Worm (Caenorhabditis elegans): ENCODE data around the gene C17G10.10.

Gene C17G10.10

ce11 chrII:5594210-5594764, 4.9 kb downstream of the C17G10.10 start, which contains the start of gene ttc-4 (continued):
- TF ChIP-seq dpl-1 (GFP tag; optimal IDR thresholded peaks at IDR 0.05) (peak; percentile 39), R02D3.7 (tag; optimal IDR thresholded peaks at IDR 0.05) (no peak), ztf-11 (tag; optimal IDR thresholded peaks at IDR 0.05) (no peak), mdt-29 (GFP tag; IDR thresholded peaks at IDR 0.05) (no peak), sdz-12 (GFP tag; optimal IDR thresholded peaks at IDR 0.05) (no peak), aha-1 (tag) (no peak), daf-8 (GFP tag; IDR thresholded peaks at IDR 0.05) (no peak), dmd-8 (GFP tag; IDR thresholded peaks at IDR 0.05) (no peak), mxl-3 (GFP tag; optimal IDR thresholded peaks at IDR 0.05) (no peak), lin-39 (tag; optimal IDR thresholded peaks at IDR 0.05) (no peak), nhr-76 (tag; optimal IDR thresholded peaks at IDR 0.05) (no peak), madf-5 (GFP tag; IDR thresholded peaks at IDR 0.05) (no peak), nhr-10 (tag; optimal IDR thresholded peaks at IDR 0.05) (no peak), zip-11 (GFP tag; IDR thresholded peaks at IDR 0.05) (no peak), nhr-41 (GFP tag; IDR thresholded peaks at IDR 0.05) (no peak), F26F4.8 (GFP tag; conservative IDR thresholded peaks at IDR 0.05) (no peak), skn-1 (tag; optimal IDR thresholded peaks at IDR 0.05) (no peak), mes-2 (tag; optimal IDR thresholded peaks at IDR 0.05; ENCODE audit: poor library complexity, severe bottlenecking) (peak; percentile 77), set-16 (GFP tag; IDR thresholded peaks at IDR 0.05) (no peak), dmd-9 (GFP tag; IDR thresholded peaks at IDR 0.05) (no peak)

- TF ChIP-seq nhr-11 (tag; optimal IDR thresholded peaks at IDR 0.05) (peak; percentile 86), mdl-1 (tag; optimal IDR thresholded peaks at IDR 0.05) (peak in 1 of 2 experiments; percentile 72), pha-4 (GFP tag; IDR thresholded peaks at IDR 0.05) (no peak), pha-4 (tag; optimal IDR thresholded peaks at IDR 0.05) (peak; percentile 13), hlh-11 (tag; optimal IDR thresholded peaks at IDR 0.05) (peak; percentile 85), hif-1 (tag; optimal IDR thresholded peaks at IDR 0.05) (peak in 1 of 2 experiments; percentile 44), rbr-2 (tag; optimal IDR thresholded peaks at IDR 0.05) (peak; percentile 32), daf-16 (GFP tag; optimal IDR thresholded peaks at IDR 0.05) (peak in 1 of 2 experiments; percentile 12), daf-16 (tag; optimal IDR thresholded peaks at IDR 0.05) (peak; percentile 56), hmg-1.1 (GFP tag; IDR thresholded peaks at IDR 0.05) (0 out of 2 replicates have a peak, but pooled peaks have one; percentile 36), mxl-3 (GFP tag; optimal IDR thresholded peaks at IDR 0.05) (peak; percentile 81), lsy-2 (tag; optimal IDR thresholded peaks at IDR 0.05) (peak; percentile 9 to 80), mes-2 (tag; optimal IDR thresholded peaks at IDR 0.05; ENCODE audit: poor library complexity, severe bottlenecking) (peak; percentile 62), mep-1 (tag; optimal IDR thresholded peaks at IDR 0.05) (peak; percentile 82), ZK337.2 (GFP tag; IDR thresholded peaks at IDR 0.05) (no peak), T20F7.1 (GFP tag; optimal IDR thresholded peaks at IDR 0.05) (peak; percentile 41), ceh-62 (tag; optimal IDR thresholded peaks at IDR 0.05) (no peak), ctbp-1 (GFP tag; IDR thresholded peaks at IDR 0.05) (0 out of 2 replicates have a peak, but pooled peaks have one; percentile 18), dmd-6 (GFP tag; IDR thresholded peaks at IDR 0.05) (peak; percentile 39; the same call in 1 of the 2 replicates), tag-97 (GFP tag; IDR thresholded peaks at IDR 0.05) (no peak), fkh-10 (GFP tag; optimal IDR thresholded peaks at IDR 0.05) (no peak), nhr-48 (tag; optimal IDR thresholded peaks at IDR 0.05) (no peak), zfp-2 (tag; optimal IDR thresholded peaks at IDR 0.05) (no peak), ztf-7 (tag; optimal IDR thresholded peaks at IDR 0.05) (peak; percentile 49), hlh-30 (tag; optimal IDR thresholded peaks at IDR 0.05; ENCODE audit: insufficient read depth) (peak; percentile 97), lin-13 (GFP tag; optimal IDR thresholded peaks at IDR 0.05) (no peak), unc-62 (GFP tag; optimal IDR thresholded peaks at IDR 0.05 in 1 of 2) (peak in 1 of 2 experiments; percentile 87), unc-62 (tag; optimal IDR thresholded peaks at IDR 0.05) (no peak), dve-1 (tag; optimal IDR thresholded peaks at IDR 0.05; ENCODE audit: insufficient read depth) (peak; percentile 81), lin-38 (GFP tag; IDR thresholded peaks at IDR 0.05) (peak; percentile 75), F49E8.2 (tag; optimal IDR thresholded peaks at IDR 0.05; ENCODE audit: borderline replicate concordance) (no peak), lim-7 (GFP tag; IDR thresholded peaks at IDR 0.05) (no peak), dpl-1 (GFP tag; optimal IDR thresholded peaks at IDR 0.05) (peak; percentile 66), madf-5 (GFP tag; IDR thresholded peaks at IDR 0.05) (no peak)
Observed at ce11 chrII:5593377-5593932, 5.7 kb downstream of the C17G10.10 start, which contains the start of gene cdc-14. Gene cdc-14 (minus strand): TSS chrII:5593427.

All from whole organism, L4 larva.